Worm (Caenorhabditis elegans): Measurements from ENCODE around the gene C07A4.2.

C07A4.2 gene

DNA sequence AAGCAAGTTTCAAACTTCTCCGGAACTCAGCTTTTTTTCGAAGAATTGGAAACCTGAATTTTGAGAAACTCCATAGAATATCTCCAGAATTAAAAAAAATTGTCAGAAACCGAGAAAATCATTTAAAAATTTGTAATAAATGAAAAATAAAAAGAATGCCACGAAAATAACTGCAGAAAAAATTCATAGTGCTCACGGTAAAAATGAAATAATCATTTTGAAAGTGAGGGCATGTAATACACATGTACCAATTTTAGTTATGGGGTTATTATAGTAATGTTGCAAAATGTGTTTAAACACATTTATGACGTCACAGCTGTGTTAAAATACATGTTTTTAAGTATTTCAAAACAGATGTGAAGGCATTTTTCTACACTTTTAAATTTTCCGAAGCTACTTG, 44.9 kb downstream of the C07A4.2 start:
- TF ChIP-seq him-1 (tag; optimal IDR thresholded peaks at IDR 0.05) (no peak), dao-5 (tag; optimal IDR thresholded peaks at IDR 0.05) (no peak), W03F9.2 (tag; optimal IDR thresholded peaks at IDR 0.05) (no peak)

- TF ChIP-seq him-1 (tag; optimal IDR thresholded peaks at IDR 0.05) (no peak), W03F9.2 (tag; optimal IDR thresholded peaks at IDR 0.05) (no peak), dao-5 (tag; optimal IDR thresholded peaks at IDR 0.05) (no peak)
These were observed 46.8 kb downstream of the C07A4.2 start, which contains the start of gene F44A6.5 for ce11 chrX:10218779-10219178. Gene F44A6.5 (minus strand): TSS chrX:10218929.

DNA sequence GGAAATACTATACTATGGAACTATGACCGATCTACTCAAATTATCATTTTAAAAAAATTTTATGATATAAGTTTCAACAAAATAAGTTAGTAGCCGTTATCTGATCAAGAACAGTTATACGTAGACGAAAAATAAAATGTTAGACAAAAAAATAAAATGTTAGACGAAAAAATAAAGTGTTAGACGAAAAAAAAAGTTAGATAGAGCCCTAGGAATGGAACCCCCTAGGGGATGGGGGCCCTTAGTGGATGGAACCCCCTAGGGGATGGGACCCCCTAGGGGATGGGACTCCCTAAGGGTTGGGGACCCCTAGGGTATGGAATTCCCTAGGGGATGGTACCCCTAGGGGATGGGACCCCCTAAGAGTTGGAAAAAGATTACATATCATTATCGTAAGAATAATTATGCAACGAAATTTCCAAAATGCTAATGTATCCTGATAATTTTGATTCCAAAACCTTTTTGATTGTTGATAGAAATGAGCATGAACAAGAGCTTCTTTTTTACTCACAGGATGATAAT, 47.2 kb downstream of the C07A4.2 start:
- no peak for TF ChIP-seq him-1 (tag; optimal IDR thresholded peaks at IDR 0.05)
- TF ChIP-seq dao-5 (tag; optimal IDR thresholded peaks at IDR 0.05): no peak
- no peak for TF ChIP-seq W03F9.2 (tag; optimal IDR thresholded peaks at IDR 0.05)
